Fruit fly (Drosophila melanogaster) whole organism, wandering third instar larva: ENCODE data around the gene veli.
A peak's percentile ranks its signal among the peaks of the same experiment; 100 is the strongest.

Experiments
- Abd-B ChIP-seq: fragments of >200 bp; optimal IDR thresholded peaks from 2 replicates; lab custom pipeline; 2017; ENCODE audit warnings: missing biosample characterization, missing genetic modification characterization
- CG32264 ChIP-seq: fragments of 200-800 bp; sonication (Bioruptor generic); optimal IDR thresholded peaks from 2 replicates; lab custom pipeline; 2016; ENCODE audit warnings: missing biosample characterization, missing genetic modification characterization
- CG9705 ChIP-seq: fragments of 200-800 bp; sonication (Bioruptor generic); optimal IDR thresholded peaks from 2 replicates; lab custom pipeline; 2018; ENCODE audit warnings: missing biosample characterization, mild to moderate bottlenecking, missing genetic modification characterization
- CrebA ChIP-seq: fragments of 200-800 bp; sonication (Bioruptor generic); optimal IDR thresholded peaks from 2 replicates; lab custom pipeline; 2016; ENCODE audit warnings: missing biosample characterization, mild to moderate bottlenecking, missing genetic modification characterization, borderline replicate concordance
- Dfd ChIP-seq: fragments of >200 bp; optimal IDR thresholded peaks from 2 replicates; lab custom pipeline; 2017; ENCODE audit warnings: missing biosample characterization, missing genetic modification characterization
- Dif ChIP-seq: fragments of 200-275, 200-300 bp; sonication (Bioruptor generic); optimal IDR thresholded peaks from 2 replicates; lab custom pipeline; 2018; ENCODE audit warnings: missing biosample characterization, missing genetic modification characterization; ENCODE audit not compliant: partially characterized antibody
- GATAd ChIP-seq: sonication (Bioruptor generic); optimal IDR thresholded peaks from 2 replicates; lab custom pipeline; 2016; ENCODE audit warnings: missing biosample characterization, missing genetic modification characterization
- HLH106 ChIP-seq: fragments of 200-800 bp; optimal IDR thresholded peaks from 3 replicates; lab custom pipeline; 2019; ENCODE audit warnings: missing biosample characterization, mild to moderate bottlenecking, missing genetic modification characterization, moderate library complexity
- Hnf4 ChIP-seq: fragments of 200-800 bp; sonication (Bioruptor generic); optimal IDR thresholded peaks from 2 replicates; lab custom pipeline; 2016; ENCODE audit warnings: missing biosample characterization, mild to moderate bottlenecking, missing genetic modification characterization
- Hr78 ChIP-seq: fragments of >200 bp; optimal IDR thresholded peaks from 2 replicates; lab custom pipeline; 2017; ENCODE audit warnings: missing biosample characterization, missing genetic modification characterization
- Hr83 ChIP-seq: fragments of 200-300 bp; sonication (Bioruptor generic); optimal IDR thresholded peaks from 2 replicates; lab custom pipeline; 2016; ENCODE audit warnings: missing biosample characterization, mild to moderate bottlenecking, missing genetic modification characterization, moderate library complexity; ENCODE audit not compliant: poor library complexity, severe bottlenecking
- Jra ChIP-seq: sonication (Bioruptor generic); optimal IDR thresholded peaks from 2 replicates; lab custom pipeline; 2016; ENCODE audit warnings: missing biosample characterization, missing genetic modification characterization
- Mio ChIP-seq: sonication (Bioruptor generic); optimal IDR thresholded peaks from 2 replicates; lab custom pipeline; 2016; ENCODE audit warnings: missing biosample characterization, missing genetic modification characterization
- Myc ChIP-seq: fragments of >200 bp; optimal IDR thresholded peaks from 2 replicates; lab custom pipeline; 2017
- N ChIP-seq: fragments of >200 bp; optimal IDR thresholded peaks from 2 replicates; lab custom pipeline; 2018; ENCODE audit warnings: missing biosample characterization, missing external identifiers, missing genetic modification characterization
- OdsH ChIP-seq: fragments of 200-800 bp; sonication (Bioruptor generic); optimal IDR thresholded peaks from 2 replicates; lab custom pipeline; 2016; ENCODE audit warnings: missing biosample characterization, mild to moderate bottlenecking, missing genetic modification characterization
- Rel ChIP-seq, 2 experiments: fragments of 200-800 bp; sonication (Bioruptor generic) in 1 of 2; optimal IDR thresholded peaks; 2 replicates in 1 of 2; 3 replicates in 1 of 2; lab custom pipeline; 2016 to 2019; ENCODE audit warnings: mild to moderate bottlenecking in 2 of 2, missing biosample characterization in 2 of 2, missing genetic modification characterization in 2 of 2, moderate library complexity in 1 of 2
- Sp1 ChIP-seq: fragments of 200-800 bp; sonication (Bioruptor generic); optimal IDR thresholded peaks from 3 replicates; lab custom pipeline; 2019; ENCODE audit warnings: missing biosample characterization, mild to moderate bottlenecking, missing genetic modification characterization, moderate library complexity
- Vsx2 ChIP-seq: fragments of 200-300, 225-300 bp; sonication (Bioruptor generic); optimal IDR thresholded peaks from 2 replicates; lab custom pipeline; 2018; ENCODE audit warnings: missing biosample characterization, missing genetic modification characterization; ENCODE audit not compliant: partially characterized antibody
- br ChIP-seq: fragments of 200-800 bp; sonication (Bioruptor generic); optimal IDR thresholded peaks from 2 replicates; lab custom pipeline; 2016; ENCODE audit warnings: missing biosample characterization, missing genetic modification characterization
- brk ChIP-seq: fragments of 200-800 bp; sonication (Bioruptor generic); optimal IDR thresholded peaks from 2 replicates; lab custom pipeline; 2016; ENCODE audit warnings: missing biosample characterization, mild to moderate bottlenecking, missing genetic modification characterization
- dl ChIP-seq, 2 experiments: fragments of 175-275, 200-275 bp in 1 of 2; fragments of 200-275 bp in 1 of 2; sonication (Bioruptor generic); optimal IDR thresholded peaks; lab custom pipeline; 2018; ENCODE audit warnings: mild to moderate bottlenecking in 2 of 2, missing biosample characterization in 2 of 2, missing genetic modification characterization in 2 of 2, moderate library complexity in 2 of 2; ENCODE audit not compliant: partially characterized antibody in 2 of 2, insufficient read depth in 1 of 2
- dmrt93B ChIP-seq: fragments of 200-800 bp; sonication (Bioruptor generic); optimal IDR thresholded peaks from 2 replicates; lab custom pipeline; 2018; ENCODE audit warnings: missing biosample characterization, mild to moderate bottlenecking, missing genetic modification characterization
- dsf ChIP-seq: sonication (Bioruptor generic); optimal IDR thresholded peaks from 2 replicates; lab custom pipeline; 2016; ENCODE audit warnings: missing biosample characterization, missing genetic modification characterization, borderline replicate concordance
- ey ChIP-seq: fragments of 200-800 bp; sonication (Bioruptor generic); optimal IDR thresholded peaks from 2 replicates; lab custom pipeline; 2016; ENCODE audit warnings: missing biosample characterization, missing genetic modification characterization
- foxo ChIP-seq, 2 experiments: fragments of 200-800 bp; sonication (Bioruptor generic); optimal IDR thresholded peaks; 2 replicates in 1 of 2; 3 replicates in 1 of 2; lab custom pipeline; 2016 to 2017; ENCODE audit warnings: missing biosample characterization in 2 of 2, missing genetic modification characterization in 2 of 2
- fru ChIP-seq: fragments of 200-800 bp; sonication (Bioruptor generic); optimal IDR thresholded peaks from 3 replicates; lab custom pipeline; 2016; ENCODE audit warnings: missing biosample characterization, mild to moderate bottlenecking, missing genetic modification characterization
- h ChIP-seq: fragments of 200-800 bp; sonication (Bioruptor generic); optimal IDR thresholded peaks from 3 replicates; lab custom pipeline; 2016; ENCODE audit warnings: missing biosample characterization, mild to moderate bottlenecking, missing genetic modification characterization
- jim ChIP-seq: fragments of 175-275, 200-325 bp; sonication (Bioruptor generic); optimal IDR thresholded peaks from 2 replicates; lab custom pipeline; 2016; ENCODE audit warnings: missing biosample characterization, mild to moderate bottlenecking, missing genetic modification characterization
- lola ChIP-seq: fragments of >200 bp; optimal IDR thresholded peaks from 2 replicates; lab custom pipeline; 2017; ENCODE audit warnings: missing biosample characterization, missing genetic modification characterization
- pan ChIP-seq: fragments of >200 bp; optimal IDR thresholded peaks from 2 replicates; lab custom pipeline; 2017
- psq ChIP-seq: fragments of 200-800 bp; sonication (Bioruptor generic); optimal IDR thresholded peaks from 3 replicates; lab custom pipeline; 2017; ENCODE audit warnings: missing biosample characterization, mild to moderate bottlenecking, missing genetic modification characterization, moderate library complexity
- rgr ChIP-seq: fragments of 200-800 bp; sonication (Bioruptor generic); optimal IDR thresholded peaks from 3 replicates; lab custom pipeline; 2016; ENCODE audit warnings: missing biosample characterization, mild to moderate bottlenecking, missing genetic modification characterization
- sage ChIP-seq: fragments of 200-800 bp; sonication (Bioruptor generic); optimal IDR thresholded peaks from 2 replicates; lab custom pipeline; 2016; ENCODE audit warnings: missing biosample characterization, mild to moderate bottlenecking, missing genetic modification characterization
- sv ChIP-seq: fragments of 200-800 bp; sonication (Bioruptor generic); optimal IDR thresholded peaks from 3 replicates; lab custom pipeline; 2016; ENCODE audit warnings: missing biosample characterization, missing genetic modification characterization
- tai ChIP-seq: sonication (Bioruptor generic); optimal IDR thresholded peaks from 2 replicates; lab custom pipeline; 2016; ENCODE audit warnings: missing biosample characterization, missing genetic modification characterization
- usp ChIP-seq: fragments of >200 bp; optimal IDR thresholded peaks from 2 replicates; lab custom pipeline; 2017; ENCODE audit warnings: missing biosample characterization, missing genetic modification characterization
- woc ChIP-seq: sonication (Bioruptor generic); optimal IDR thresholded peaks from 2 replicates; lab custom pipeline; 2016; ENCODE audit warnings: missing biosample characterization, mild to moderate bottlenecking, missing genetic modification characterization

The veli gene

DNA sequence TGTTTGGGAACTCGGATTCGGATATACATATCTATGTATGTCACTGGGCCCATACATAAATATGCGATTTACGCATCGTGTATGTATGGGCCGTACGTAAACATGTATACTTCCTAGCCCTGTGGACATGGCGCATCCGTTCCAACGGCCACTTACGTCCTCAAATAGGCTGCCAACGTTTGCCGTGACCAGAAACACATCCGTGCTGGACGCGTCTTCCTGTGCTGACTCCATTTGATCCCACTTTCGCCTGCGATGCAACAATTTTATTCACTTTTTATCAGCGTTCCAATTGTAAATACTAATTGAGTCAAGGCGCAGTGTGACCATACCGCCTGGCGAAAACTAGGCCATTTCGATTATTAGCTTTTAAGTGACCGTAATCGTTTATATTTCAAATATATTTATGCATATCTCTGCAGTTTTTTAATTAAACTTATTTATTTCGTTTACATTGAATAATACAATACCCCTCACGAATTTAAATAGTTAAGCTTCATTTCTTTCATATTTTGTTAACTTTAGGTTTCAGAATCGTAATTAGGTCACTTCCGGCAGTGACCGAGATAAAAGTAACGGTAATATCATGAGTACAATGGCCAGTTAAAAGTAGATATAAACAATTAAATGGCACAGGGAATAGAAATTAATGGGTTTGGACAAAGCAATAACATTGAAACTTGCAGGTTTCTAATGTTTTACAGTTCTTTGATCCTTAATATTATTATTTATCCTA, 20.4 kb downstream of the veli start, which contains the start of gene 5PtaseI:
TSS of gene 5PtaseI (minus strand) at position 336 of the 736 bp plus-strand sequence.
- no peak for TF ChIP-seq jim (GFP tag; lab: Kevin White, UChicago)
- TF ChIP-seq HLH106 (tag; lab: Kevin White, UChicago): no peak
- no peak for TF ChIP-seq dsf (GFP tag; lab: Kevin White, UChicago)
- TF ChIP-seq sage (GFP tag; lab: Kevin White, UChicago): no peak
- TF ChIP-seq OdsH (GFP tag; lab: Kevin White, UChicago): no peak
- no peak for TF ChIP-seq lola (GFP tag; lab: Kevin White, UChicago)
- TF ChIP-seq Sp1: no peak
- TF ChIP-seq brk (GFP tag; lab: Kevin White, UChicago): no peak
- no peak for TF ChIP-seq br
- no peak for TF ChIP-seq sv (GFP tag; lab: Kevin White, UChicago)
- TF ChIP-seq Dif (GFP tag; lab: Kevin White, UChicago): no peak
- no peak for TF ChIP-seq Jra (GFP tag; lab: Kevin White, UChicago)
- TF ChIP-seq pan (lab: Kevin White, UChicago): no peak
- no peak for TF ChIP-seq N (GFP tag; lab: Kevin White, UChicago)
- TF ChIP-seq rgr: no peak
- no peak for TF ChIP-seq h
- no peak for TF ChIP-seq GATAd (GFP tag; lab: Kevin White, UChicago)
- TF ChIP-seq CG32264 (GFP tag; lab: Kevin White, UChicago): no peak
- TF ChIP-seq Hr78 (GFP tag; lab: Kevin White, UChicago): no peak

- TF ChIP-seq lola (GFP tag; lab: Kevin White, UChicago) (no peak), Myc (lab: Kevin White, UChicago) (peak; percentile 64), Sp1 (no peak), OdsH (GFP tag; lab: Kevin White, UChicago) (peak; percentile 49), ey (peak; percentile 57), Mio (peak; percentile 26), h (no peak), woc (GFP tag; lab: Kevin White, UChicago) (no peak), sage (GFP tag; lab: Kevin White, UChicago) (no peak), CrebA (GFP tag; lab: Kevin White, UChicago) (no peak), br (no peak), usp (GFP tag; lab: Kevin White, UChicago) (no peak), HLH106 (tag; lab: Kevin White, UChicago) (no peak), foxo (GFP tag; optimal IDR thresholded peaks at IDR 0.05; lab: Kevin White, UChicago) (no peak), fru (GFP tag; lab: Kevin White, UChicago) (no peak), Hr83 (GFP tag; lab: Kevin White, UChicago) (peak; percentile 20), dl (GFP tag; optimal IDR thresholded peaks at IDR 0.05; lab: Kevin White, UChicago; ENCODE audit: insufficient read depth in 1 of 2, partially characterized antibody in 2 of 2) (no peak), CG32264 (GFP tag; lab: Kevin White, UChicago) (peak; percentile 33), psq (GFP tag; lab: Kevin White, UChicago) (peak; percentile 21), N (GFP tag; lab: Kevin White, UChicago) (no peak), sv (GFP tag; lab: Kevin White, UChicago) (peak; percentile 72), tai (GFP tag; lab: Kevin White, UChicago) (no peak), CG9705 (no peak), Jra (GFP tag; lab: Kevin White, UChicago) (peak; percentile 64), Dif (GFP tag; lab: Kevin White, UChicago) (no peak), brk (GFP tag; lab: Kevin White, UChicago) (no peak), dsf (GFP tag; lab: Kevin White, UChicago) (no peak), Hr78 (GFP tag; lab: Kevin White, UChicago) (no peak), dmrt93B (no peak), pan (lab: Kevin White, UChicago) (no peak), Rel (GFP tag; optimal IDR thresholded peaks at IDR 0.05; lab: Kevin White, UChicago) (no peak), Rel (tag; optimal IDR thresholded peaks at IDR 0.05; lab: Kevin White, UChicago) (no peak), Hnf4 (GFP tag; lab: Kevin White, UChicago) (no peak), Abd-B (GFP tag; lab: Kevin White, UChicago) (no peak), GATAd (GFP tag; lab: Kevin White, UChicago) (no peak), Dfd (GFP tag; lab: Kevin White, UChicago) (no peak), rgr (no peak), Vsx2 (GFP tag; lab: Kevin White, UChicago) (no peak), jim (GFP tag; lab: Kevin White, UChicago) (no peak)
Observed at dm6 chr3R:25039028-25039476, 26.3 kb downstream of the veli start, which contains the start of the genes Ythdf and bai. TSS of gene Ythdf (minus strand) at chr3R:25039249. TSS of gene bai (plus strand) at chr3R:25039374.
